Worm (Caenorhabditis elegans): Measurements from ENCODE around the gene nhr-190.

- TF ChIP-seq tlf-1 (GFP tag; optimal IDR thresholded peaks at IDR 0.05) (no peak), somi-1 (GFP tag; optimal IDR thresholded peaks at IDR 0.05) (no peak), unc-130 (GFP tag; optimal IDR thresholded peaks at IDR 0.05) (no peak), hrde-1 (tag; optimal IDR thresholded peaks at IDR 0.05; ENCODE audit: borderline replicate concordance) (no peak), ceh-91 (GFP tag; IDR thresholded peaks at IDR 0.05) (no peak), athp-1 (tag; optimal IDR thresholded peaks at IDR 0.05) (no peak), efl-1 (GFP tag; optimal IDR thresholded peaks at IDR 0.05) (no peak), pha-4 (tag; optimal IDR thresholded peaks at IDR 0.05) (no peak)
Measured at ce11 chrV:610217-610616, 32.5 kb downstream of the nhr-190 start, which contains the start of gene nhr-90.

Data from whole organism, young adult.